Fruit fly (Drosophila melanogaster) whole organism, embryonic: ENCODE data around the gene SCOT.

ENCODE experiments used
- Atf3 ChIP-seq: fragments of 200-800 bp; sonication (Bioruptor generic); optimal IDR thresholded peaks from 3 replicates; lab custom pipeline; 2016; ENCODE audit warnings: missing biosample characterization, missing genetic modification characterization
- Bgb ChIP-seq: fragments of 200-800 bp; sonication (Bioruptor generic); IDR thresholded peaks from 2 replicates; pipeline ENCODE4 v1.3.6; 2022; ENCODE audit warnings: missing biosample characterization, missing genetic modification characterization; ENCODE audit not compliant: partially characterized antibody
- C15 ChIP-seq: fragments of 200-800 bp; sonication (Bioruptor generic); IDR thresholded peaks from 3 replicates; pipeline ENCODE4 v1.3.6; 2022; ENCODE audit warnings: missing biosample characterization, missing genetic modification characterization
- CG10431 ChIP-seq: fragments of 200-800 bp; sonication (Bioruptor generic); optimal IDR thresholded peaks from 3 replicates; lab custom pipeline; 2018; ENCODE audit warnings: missing biosample characterization, mild to moderate bottlenecking, missing genetic modification characterization
- CG11723 ChIP-seq: fragments of 200-800 bp; sonication (Bioruptor generic); optimal IDR thresholded peaks from 2 replicates; lab custom pipeline; 2017; ENCODE audit warnings: missing biosample characterization, mild to moderate bottlenecking, missing genetic modification characterization
- CG12071 ChIP-seq: fragments of 200-800 bp; sonication (Bioruptor generic); optimal IDR thresholded peaks from 3 replicates; lab custom pipeline; 2018; ENCODE audit warnings: missing biosample characterization, mild to moderate bottlenecking, missing genetic modification characterization
- CG14441 ChIP-seq: fragments of 200-800 bp; sonication (Bioruptor generic); IDR thresholded peaks from 2 replicates; pipeline ENCODE4 v1.3.6; 2022; ENCODE audit warnings: missing biosample characterization, missing genetic modification characterization
- CG16863 ChIP-seq: fragments of 200-800 bp; sonication (Bioruptor generic); optimal IDR thresholded peaks from 3 replicates; lab custom pipeline; 2016; ENCODE audit warnings: missing biosample characterization, missing genetic modification characterization
- CG17359 ChIP-seq: fragments of 200-800 bp; sonication (Bioruptor generic); optimal IDR thresholded peaks from 3 replicates; lab custom pipeline; 2018; ENCODE audit warnings: missing biosample characterization, mild to moderate bottlenecking, missing genetic modification characterization, moderate library complexity
- CG17912 ChIP-seq: fragments of 200-800 bp; sonication (Bioruptor generic); optimal IDR thresholded peaks from 2 replicates; lab custom pipeline; 2018; ENCODE audit warnings: missing biosample characterization, mild to moderate bottlenecking, missing genetic modification characterization
- CG31441 ChIP-seq: fragments of 200-800 bp; sonication (Bioruptor generic); IDR thresholded peaks from 2 replicates; pipeline ENCODE4 v1.3.6; 2022; ENCODE audit warnings: missing biosample characterization, missing genetic modification characterization
- CG3163 ChIP-seq: fragments of 200-800 bp; sonication (Bioruptor generic); optimal IDR thresholded peaks from 3 replicates; lab custom pipeline; 2016; ENCODE audit warnings: missing biosample characterization, missing genetic modification characterization
- CG4854 ChIP-seq: fragments of 200-800 bp; sonication (Bioruptor generic); optimal IDR thresholded peaks from 2 replicates; lab custom pipeline; 2016; ENCODE audit warnings: missing biosample characterization, missing genetic modification characterization, inconsistent platforms
- CG5245 ChIP-seq: fragments of 200-800 bp; sonication (Bioruptor generic); optimal IDR thresholded peaks from 3 replicates; lab custom pipeline; 2016; ENCODE audit warnings: missing biosample characterization, missing genetic modification characterization
- CG6689 ChIP-seq: fragments of 200-800 bp; sonication (Bioruptor generic); IDR thresholded peaks from 2 replicates; pipeline ENCODE4 v1.3.6; 2022; ENCODE audit warnings: missing biosample characterization, missing genetic modification characterization
- CG6765 ChIP-seq: fragments of 200-800 bp; sonication (Bioruptor generic); optimal IDR thresholded peaks from 3 replicates; lab custom pipeline; 2017; ENCODE audit warnings: missing biosample characterization, mild to moderate bottlenecking, missing genetic modification characterization
- CG6813 ChIP-seq: fragments of 200-800 bp; sonication (Bioruptor generic); optimal IDR thresholded peaks from 2 replicates; lab custom pipeline; 2017; ENCODE audit warnings: missing biosample characterization, missing genetic modification characterization, mild to moderate bottlenecking, moderate library complexity, missing genetic modification reagents
- CG8281 ChIP-seq: fragments of 200-800 bp; sonication (Bioruptor generic); optimal IDR thresholded peaks from 2 replicates; lab custom pipeline; 2018; ENCODE audit warnings: missing biosample characterization, mild to moderate bottlenecking, missing genetic modification characterization, moderate library complexity
- CG9215 ChIP-seq: fragments of 200-800 bp; sonication (Bioruptor generic); IDR thresholded peaks from 2 replicates; pipeline ENCODE4 v1.3.6; 2022; ENCODE audit warnings: missing biosample characterization, missing genetic modification characterization
- CG9932 ChIP-seq: fragments of 200-800 bp; sonication (Bioruptor generic); IDR thresholded peaks from 2 replicates; pipeline ENCODE4 v1.3.6; 2022; ENCODE audit warnings: missing biosample characterization, missing genetic modification characterization
- Chrac-16 ChIP-seq: fragments of 200-800 bp; sonication (Bioruptor generic); optimal IDR thresholded peaks from 3 replicates; lab custom pipeline; 2016; ENCODE audit warnings: missing biosample characterization, missing genetic modification characterization
- D19A ChIP-seq: fragments of 200-800 bp; optimal IDR thresholded peaks from 3 replicates; lab custom pipeline; 2019; ENCODE audit warnings: missing biosample characterization, mild to moderate bottlenecking, missing genetic modification characterization, moderate library complexity
- Dref ChIP-seq: fragments of 200-800 bp; sonication (Bioruptor generic); IDR thresholded peaks from 2 replicates; pipeline ENCODE4 v1.3.6; 2022; ENCODE audit warnings: missing biosample characterization, missing genetic modification characterization
- E2f2 ChIP-seq: fragments of 200-800 bp; sonication (Bioruptor generic); IDR thresholded peaks from 2 replicates; pipeline ENCODE4 v1.3.6; 2022; ENCODE audit warnings: missing biosample characterization, missing genetic modification characterization
- Ets65A ChIP-seq: fragments of 200-800 bp; sonication (Bioruptor generic); peaks from one replicate; lab custom pipeline; 2016; ENCODE audit warnings: missing biosample characterization, missing genetic modification characterization
- Fer3 ChIP-seq: fragments of 200-800 bp; sonication (Bioruptor generic); optimal IDR thresholded peaks from 2 replicates; lab custom pipeline; 2018; ENCODE audit warnings: missing biosample characterization, mild to moderate bottlenecking, missing genetic modification characterization, moderate library complexity
- H2.0 ChIP-seq: fragments of 200-800 bp; sonication (Bioruptor generic); IDR thresholded peaks from 2 replicates; pipeline ENCODE4 v1.3.6; 2022; ENCODE audit warnings: missing biosample characterization, missing genetic modification characterization
- HLH54F ChIP-seq: fragments of 200-800 bp; sonication (Bioruptor generic); optimal IDR thresholded peaks from 3 replicates; lab custom pipeline; 2016; ENCODE audit warnings: missing biosample characterization, missing genetic modification characterization
- Hey ChIP-seq: fragments of 200-800 bp; sonication (Bioruptor generic); optimal IDR thresholded peaks from 3 replicates; lab custom pipeline; 2018; ENCODE audit warnings: missing biosample characterization, mild to moderate bottlenecking, missing genetic modification characterization
- MTF-1 ChIP-seq: fragments of 200-800 bp; sonication (Bioruptor generic); optimal IDR thresholded peaks from 2 replicates; lab custom pipeline; 2018; ENCODE audit warnings: missing biosample characterization, mild to moderate bottlenecking, missing genetic modification characterization, borderline replicate concordance
- NC2α ChIP-seq: fragments of 200-800 bp; sonication (Bioruptor generic); optimal IDR thresholded peaks from 2 replicates; lab custom pipeline; 2016; ENCODE audit warnings: missing biosample characterization, missing genetic modification characterization
- Nf-YA ChIP-seq: fragments of 200-800 bp; sonication (Bioruptor generic); IDR thresholded peaks from 2 replicates; pipeline ENCODE4 v1.3.6; 2022; ENCODE audit warnings: missing biosample characterization, missing genetic modification characterization
- NfI ChIP-seq: fragments of 200-800 bp; sonication (Bioruptor generic); optimal IDR thresholded peaks from 3 replicates; lab custom pipeline; 2018; ENCODE audit warnings: missing biosample characterization, mild to moderate bottlenecking, missing genetic modification characterization, moderate library complexity
- Optix ChIP-seq: fragments of 200-800 bp; sonication (Bioruptor generic); IDR thresholded peaks from 3 replicates; pipeline ENCODE4 v1.3.6; 2022; ENCODE audit warnings: missing biosample characterization, missing genetic modification characterization
- Ptx1 ChIP-seq: fragments of 200-800 bp; sonication (Bioruptor generic); IDR thresholded peaks from 2 replicates; pipeline ENCODE4 v1.3.6; 2022; ENCODE audit warnings: missing biosample characterization, missing genetic modification characterization
- Sin3A ChIP-seq: fragments of >200 bp; optimal IDR thresholded peaks from 2 replicates; lab custom pipeline; 2018
- Sry-β ChIP-seq: fragments of 200-800 bp; sonication (Bioruptor generic); optimal IDR thresholded peaks from 2 replicates; lab custom pipeline; 2018; ENCODE audit warnings: missing biosample characterization, mild to moderate bottlenecking, missing genetic modification characterization, moderate library complexity
- Sry-δ ChIP-seq: fragments of 200-800 bp; sonication (Bioruptor generic); optimal IDR thresholded peaks from 2 replicates; lab custom pipeline; 2016; ENCODE audit warnings: missing biosample characterization, missing genetic modification characterization
- btn ChIP-seq: fragments of 200-800 bp; sonication (Bioruptor generic); optimal IDR thresholded peaks from 2 replicates; lab custom pipeline; 2016; ENCODE audit warnings: missing biosample characterization, missing genetic modification characterization
- cad ChIP-seq: fragments of >200 bp; optimal IDR thresholded peaks from 2 replicates; lab custom pipeline; 2017; ENCODE audit warnings: missing biosample characterization, missing genetic modification characterization
- en ChIP-seq: fragments of 200-800 bp; sonication (Bioruptor generic); optimal IDR thresholded peaks from 2 replicates; lab custom pipeline; 2016; ENCODE audit warnings: missing biosample characterization, missing genetic modification characterization
- eve ChIP-seq, 2 experiments: fragments of >200 bp; optimal IDR thresholded peaks; 2 replicates each; lab custom pipeline; 2017; ENCODE audit warnings: missing biosample characterization in 2 of 2, missing genetic modification characterization in 2 of 2
- h ChIP-seq: fragments of >200 bp; optimal IDR thresholded peaks from 2 replicates; lab custom pipeline; 2017
- klu ChIP-seq: fragments of 200-800 bp; sonication (Bioruptor generic); IDR thresholded peaks from 2 replicates; pipeline ENCODE4 v1.3.6; 2022; ENCODE audit warnings: missing biosample characterization, missing genetic modification characterization
- kni ChIP-seq: fragments of 200-800 bp; sonication (Bioruptor generic); optimal IDR thresholded peaks from 3 replicates; lab custom pipeline; 2017; ENCODE audit warnings: mild to moderate bottlenecking, missing biosample characterization, missing genetic modification reagents, missing genetic modification characterization
- nerfin-2 ChIP-seq: fragments of 200-800 bp; sonication (Bioruptor generic); IDR thresholded peaks from 2 replicates; pipeline ENCODE4 v1.3.6; 2022; ENCODE audit warnings: missing biosample characterization, missing genetic modification characterization; ENCODE audit not compliant: partially characterized antibody
- peb ChIP-seq: fragments of 200-800 bp; sonication (Bioruptor generic); IDR thresholded peaks from 2 replicates; pipeline ENCODE4 v1.3.6; 2022; ENCODE audit warnings: missing biosample characterization, missing genetic modification characterization
- repo ChIP-seq: fragments of 200-800 bp; sonication (Bioruptor generic); optimal IDR thresholded peaks from 2 replicates; lab custom pipeline; 2016; ENCODE audit warnings: missing biosample characterization, missing genetic modification characterization
- schlank ChIP-seq: fragments of 200-800 bp; sonication (Bioruptor generic); optimal IDR thresholded peaks from 2 replicates; lab custom pipeline; 2018; ENCODE audit warnings: missing biosample characterization, mild to moderate bottlenecking, missing genetic modification characterization
- sd ChIP-seq: fragments of 200-800 bp; sonication (Bioruptor generic); optimal IDR thresholded peaks from 3 replicates; lab custom pipeline; 2018; ENCODE audit warnings: missing biosample characterization, mild to moderate bottlenecking, missing genetic modification characterization, moderate library complexity
- sisA ChIP-seq: fragments of 200-800 bp; sonication (Bioruptor generic); IDR thresholded peaks from 2 replicates; pipeline ENCODE4 v1.3.6; 2022; ENCODE audit warnings: missing biosample characterization, missing genetic modification characterization
- tgo ChIP-seq: fragments of 200-800 bp; sonication (Bioruptor generic); IDR thresholded peaks from 3 replicates; pipeline ENCODE4 v1.3.6; 2022; ENCODE audit warnings: missing biosample characterization, missing genetic modification characterization
- vfl ChIP-seq: fragments of 200-800 bp; sonication (Bioruptor generic); optimal IDR thresholded peaks from 2 replicates; lab custom pipeline; 2016; ENCODE audit warnings: missing biosample characterization, missing genetic modification characterization

SCOT gene

DNA sequence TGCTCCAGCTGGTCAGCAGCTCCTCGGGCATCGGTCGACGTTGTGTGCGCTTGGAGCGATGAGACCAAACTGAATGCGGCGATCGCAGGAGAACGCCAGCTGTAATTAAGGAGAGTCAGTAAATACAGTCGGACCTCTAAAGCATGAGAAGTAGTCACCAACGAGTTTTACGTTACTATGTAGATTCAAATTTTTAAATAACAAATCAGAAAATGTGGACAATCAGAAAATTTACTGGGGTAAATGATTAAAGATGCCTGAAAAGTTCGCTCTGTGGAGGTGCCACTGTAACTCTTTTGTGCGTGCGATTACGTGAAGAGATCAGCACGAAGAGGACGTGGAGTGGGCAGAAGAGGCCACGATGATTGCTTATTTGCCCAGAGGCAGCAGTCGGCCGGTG is at the start of gene SCOT (continued):
- TF ChIP-seq Sry-δ (GFP tag; lab: Kevin White, UChicago), result no peak
- peak; percentile 74 for TF ChIP-seq Chrac-16 (GFP tag; lab: Kevin White, UChicago)
- TF ChIP-seq MTF-1 (GFP tag; lab: Kevin White, UChicago), result no peak
- no peak for TF ChIP-seq en (GFP tag; lab: Kevin White, UChicago)
- TF ChIP-seq Ptx1 (GFP tag; lab: Robert Waterston, UW), result peak; percentile 90
- peak; percentile 45 for TF ChIP-seq CG12071 (GFP tag; lab: Kevin White, UChicago)
- no peak; the same call in 1 of the 2 replicates for TF ChIP-seq CG31441 (GFP tag; lab: Robert Waterston, UW)
- no peak for TF ChIP-seq CG17359 (tag; lab: Kevin White, UChicago)
- TF ChIP-seq CG8281 (tag; lab: Kevin White, UChicago), result no peak
- TF ChIP-seq CG10431, result no peak
- peak; percentile 57 for TF ChIP-seq CG9215 (GFP tag; lab: Robert Waterston, UW)
- TF ChIP-seq nerfin-2 (GFP tag; lab: Robert Waterston, UW), result no peak
- peak; percentile 85 for TF ChIP-seq CG14441
- TF ChIP-seq CG16863 (GFP tag; lab: Kevin White, UChicago), result peak; percentile 69
- peak; percentile 36 for TF ChIP-seq btn
- TF ChIP-seq Optix (GFP tag; lab: Robert Waterston, UW), result peak; percentile 81
- no peak for TF ChIP-seq Hey
- no peak for TF ChIP-seq Sry-β (GFP tag; lab: Kevin White, UChicago)
- TF ChIP-seq Dref (GFP tag; lab: Robert Waterston, UW), result no peak
- peak; percentile 50; the same call in 1 of the 2 replicates for TF ChIP-seq CG9932
- no peak for TF ChIP-seq Sin3A
- peak; percentile 3 for TF ChIP-seq CG6813 (GFP tag; lab: Kevin White, UChicago)
- no peak for TF ChIP-seq CG6765 (GFP tag; lab: Kevin White, UChicago)

DNA sequence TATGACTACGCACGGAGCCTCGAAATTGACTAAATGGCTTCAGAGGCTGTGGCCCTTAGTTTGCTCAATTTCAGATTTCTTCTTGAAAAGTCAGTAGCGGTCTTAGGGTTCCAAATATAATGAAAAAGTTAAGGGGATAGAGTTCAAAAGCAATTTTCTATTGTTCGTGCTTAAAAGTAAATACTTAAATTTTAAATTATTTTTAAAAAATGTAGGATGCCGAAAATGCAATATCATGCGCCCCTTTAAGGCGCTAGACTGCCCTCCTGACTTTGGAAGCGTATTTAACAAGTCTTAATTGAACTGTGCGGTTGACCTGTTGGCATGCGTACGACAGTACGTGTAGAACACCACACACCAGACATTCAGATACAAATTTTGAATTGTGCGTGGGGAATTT is 48.3 kb upstream of the SCOT start:
- no peak for TF ChIP-seq Nf-YA (GFP tag; lab: Robert Waterston, UW)
- TF ChIP-seq tgo (GFP tag; lab: Robert Waterston, UW), result peak; percentile 40; the same call in 2 of the 3 replicates
- TF ChIP-seq peb (GFP tag; lab: Robert Waterston, UW), result no peak
- no peak for TF ChIP-seq schlank (tag; lab: Kevin White, UChicago)
- no peak for TF ChIP-seq eve (GFP tag; optimal IDR thresholded peaks at IDR 0.05; lab: Kevin White, UChicago)
- no peak for TF ChIP-seq Atf3 (GFP tag; lab: Kevin White, UChicago)
- no peak for TF ChIP-seq repo (GFP tag; lab: Kevin White, UChicago)
- no peak for TF ChIP-seq CG17912
- no peak for TF ChIP-seq C15
- TF ChIP-seq CG3163 (GFP tag; lab: Kevin White, UChicago), result no peak
- TF ChIP-seq H2.0 (GFP tag; lab: Robert Waterston, UW), result no peak
- no peak for TF ChIP-seq h (lab: Kevin White, UChicago)
- TF ChIP-seq HLH54F (GFP tag; lab: Kevin White, UChicago), result no peak
- TF ChIP-seq cad, result no peak
- TF ChIP-seq sisA (GFP tag; lab: Robert Waterston, UW), result 0 out of 2 replicates have a peak, but pooled peaks have one; percentile 13
- TF ChIP-seq Ets65A (GFP tag; lab: Kevin White, UChicago), result no peak
- peak; percentile 44; the same call in 1 of the 2 replicates for TF ChIP-seq CG14441
- TF ChIP-seq CG11723, result no peak
- 0 out of 2 replicates have a peak, but pooled peaks have one; percentile 28 for TF ChIP-seq CG6689 (GFP tag; lab: Robert Waterston, UW)
- TF ChIP-seq Fer3 (tag; lab: Kevin White, UChicago), result no peak
- TF ChIP-seq E2f2 (GFP tag; lab: Robert Waterston, UW), result no peak
- TF ChIP-seq CG5245 (GFP tag; lab: Kevin White, UChicago), result no peak
- TF ChIP-seq NfI (GFP tag; lab: Kevin White, UChicago), result no peak
- TF ChIP-seq CG4854 (GFP tag; lab: Kevin White, UChicago), result no peak
- no peak for TF ChIP-seq kni (GFP tag; lab: Kevin White, UChicago)
- no peak for TF ChIP-seq vfl
- TF ChIP-seq Bgb (GFP tag; lab: Robert Waterston, UW), result no peak
- no peak for TF ChIP-seq klu (GFP tag; lab: Robert Waterston, UW)
- no peak for TF ChIP-seq NC2α (GFP tag; lab: Kevin White, UChicago)
- no peak for TF ChIP-seq D19A
- TF ChIP-seq sd (tag; lab: Kevin White, UChicago), result no peak
